Worm (Caenorhabditis elegans) whole organism, late embryonic: ENCODE data around the gene C54F6.20.

Source experiments
- F13H6.1 ChIP-seq: sonication (generic microtip); optimal IDR thresholded peaks from 2 replicates; lab custom pipeline; 2016; ENCODE audit warnings: missing genetic modification characterization, missing compliant biosample characterization
- K02D7.2 ChIP-seq: sonication (generic microtip); optimal IDR thresholded peaks from 2 replicates; lab custom pipeline; 2017; ENCODE audit warnings: mild to moderate bottlenecking, missing genetic modification characterization, missing compliant biosample characterization
- Y22D7AL.16 ChIP-seq: sonication (generic microtip); optimal IDR thresholded peaks from 2 replicates; lab custom pipeline; 2016; ENCODE audit warnings: missing genetic modification characterization, missing compliant biosample characterization
- ceh-18 ChIP-seq: sonication (generic microtip); optimal IDR thresholded peaks from 2 replicates; lab custom pipeline; 2016; ENCODE audit warnings: missing genetic modification characterization, missing compliant biosample characterization
- ceh-19 ChIP-seq: fragments of 200-800 bp; sonication (Bioruptor generic); optimal IDR thresholded peaks from 2 replicates; lab custom pipeline; 2018; ENCODE audit warnings: mild to moderate bottlenecking, missing genetic modification characterization, missing compliant biosample characterization
- ceh-2 ChIP-seq: sonication (generic microtip); optimal IDR thresholded peaks from 2 replicates; lab custom pipeline; 2016; ENCODE audit warnings: missing genotype, missing genetic modification characterization, missing compliant biosample characterization
- ceh-34 ChIP-seq: sonication (generic microtip); optimal IDR thresholded peaks from 2 replicates; lab custom pipeline; 2016; ENCODE audit warnings: mild to moderate bottlenecking, missing genetic modification characterization, missing compliant biosample characterization
- ceh-45 ChIP-seq: fragments of 200-800 bp; sonication (Bioruptor generic); IDR thresholded peaks from 2 replicates; pipeline ENCODE4 v1.3.6; 2022; ENCODE audit warnings: missing genetic modification reagents, missing genetic modification characterization, missing compliant biosample characterization
- ceh-48 ChIP-seq: sonication (generic microtip); optimal IDR thresholded peaks from 2 replicates; lab custom pipeline; 2016; ENCODE audit warnings: missing genetic modification characterization, inconsistent platforms, missing compliant biosample characterization
- ceh-9 ChIP-seq: sonication (generic microtip); optimal IDR thresholded peaks from 2 replicates; lab custom pipeline; 2016; ENCODE audit warnings: mild to moderate bottlenecking, missing genetic modification characterization, inconsistent platforms, missing compliant biosample characterization
- che-1 ChIP-seq: sonication (generic microtip); optimal IDR thresholded peaks from 2 replicates; lab custom pipeline; 2016; ENCODE audit warnings: mild to moderate bottlenecking, missing genetic modification characterization, missing compliant biosample characterization
- dmd-4 ChIP-seq: sonication (generic microtip); optimal IDR thresholded peaks from 2 replicates; lab custom pipeline; 2016; ENCODE audit warnings: borderline replicate concordance, missing genetic modification characterization, missing compliant biosample characterization
- dve-1 ChIP-seq: sonication (generic microtip); optimal IDR thresholded peaks from 2 replicates; lab custom pipeline; 2017; ENCODE audit warnings: antibody characterized with exemption, mild to moderate bottlenecking, missing genetic modification characterization, missing compliant biosample characterization
- elt-2 ChIP-seq: sonication (generic microtip); optimal IDR thresholded peaks from 2 replicates; lab custom pipeline; 2016; ENCODE audit warnings: missing genetic modification reagents, missing genetic modification characterization, missing compliant biosample characterization
- ets-4 ChIP-seq: sonication (generic microtip); optimal IDR thresholded peaks from 2 replicates; lab custom pipeline; 2016; ENCODE audit warnings: missing genetic modification characterization, missing compliant biosample characterization
- fkh-10 ChIP-seq: fragments of 150-350 bp; optimal IDR thresholded peaks from 2 replicates; lab custom pipeline; 2014; ENCODE audit warnings: missing biosample characterization, missing genetic modification reagents, missing genetic modification characterization
- fkh-6 ChIP-seq: sonication (generic microtip); optimal IDR thresholded peaks from 2 replicates; lab custom pipeline; 2016; ENCODE audit warnings: missing genetic modification characterization, missing compliant biosample characterization
- hlh-15 ChIP-seq: sonication (generic microtip); optimal IDR thresholded peaks from 2 replicates; lab custom pipeline; 2016; ENCODE audit warnings: missing genetic modification characterization, missing compliant biosample characterization
- hlh-8 ChIP-seq: sonication (generic microtip); optimal IDR thresholded peaks from 2 replicates; lab custom pipeline; 2016; ENCODE audit warnings: missing genotype, missing genetic modification characterization, missing compliant biosample characterization
- lim-6 ChIP-seq: sonication (generic microtip); optimal IDR thresholded peaks from 2 replicates; lab custom pipeline; 2016; ENCODE audit warnings: missing genetic modification characterization, missing compliant biosample characterization
- lin-11 ChIP-seq: fragments of 200-800 bp; sonication (Bioruptor generic); optimal IDR thresholded peaks from 2 replicates; lab custom pipeline; 2018; ENCODE audit warnings: mild to moderate bottlenecking, missing genetic modification characterization, missing compliant biosample characterization
- madf-2 ChIP-seq: sonication (generic microtip); optimal IDR thresholded peaks from 2 replicates; lab custom pipeline; 2017; ENCODE audit warnings: missing genetic modification characterization, missing compliant biosample characterization
- mec-3 ChIP-seq: sonication (generic microtip); optimal IDR thresholded peaks from 2 replicates; lab custom pipeline; 2016; ENCODE audit warnings: borderline replicate concordance, missing genetic modification characterization, missing compliant biosample characterization
- nfya-1 ChIP-seq: sonication (generic microtip); optimal IDR thresholded peaks from 2 replicates; lab custom pipeline; 2017; ENCODE audit warnings: missing genetic modification characterization, mild to moderate bottlenecking, missing compliant biosample characterization, antibody characterized with exemption, moderate library complexity
- nhr-11 ChIP-seq: fragments of 150-350 bp; optimal IDR thresholded peaks from 2 replicates; lab custom pipeline; 2014; ENCODE audit warnings: missing biosample characterization, missing genetic modification characterization
- odd-2 ChIP-seq: sonication (generic microtip); optimal IDR thresholded peaks from 2 replicates; lab custom pipeline; 2017; ENCODE audit warnings: antibody characterized with exemption, mild to moderate bottlenecking, missing genetic modification characterization, missing compliant biosample characterization
- pag-3 ChIP-seq: sonication (generic microtip); optimal IDR thresholded peaks from 2 replicates; lab custom pipeline; 2016; ENCODE audit warnings: missing compliant biosample characterization, missing genetic modification characterization, borderline replicate concordance
- pat-9 ChIP-seq: fragments of 200-800 bp; sonication (Bioruptor generic); optimal IDR thresholded peaks from 2 replicates; lab custom pipeline; 2018; ENCODE audit warnings: mild to moderate bottlenecking, missing genetic modification characterization, moderate library complexity, missing compliant biosample characterization
- pax-1 ChIP-seq: fragments of 150-350 bp; optimal IDR thresholded peaks from 2 replicates; lab custom pipeline; 2014; ENCODE audit warnings: missing biosample characterization, missing genetic modification characterization
- pha-2 ChIP-seq: sonication (generic microtip); optimal IDR thresholded peaks from 2 replicates; lab custom pipeline; 2017; ENCODE audit warnings: mild to moderate bottlenecking, missing genetic modification characterization, missing compliant biosample characterization
- pqm-1 ChIP-seq: sonication (generic microtip); optimal IDR thresholded peaks from 2 replicates; lab custom pipeline; 2016; ENCODE audit warnings: missing genetic modification characterization, missing compliant biosample characterization
- pros-1 ChIP-seq: fragments of 150-350 bp; optimal IDR thresholded peaks from 2 replicates; lab custom pipeline; 2014; ENCODE audit warnings: missing biosample characterization, missing genetic modification reagents, missing genetic modification characterization
- rnt-1 ChIP-seq: sonication (generic microtip); optimal IDR thresholded peaks from 2 replicates; lab custom pipeline; 2016; ENCODE audit warnings: missing genetic modification characterization, missing compliant biosample characterization
- sdc-2 ChIP-seq: sonication (generic microtip); optimal IDR thresholded peaks from 2 replicates; lab custom pipeline; 2016; ENCODE audit warnings: missing genotype, missing genetic modification characterization, missing compliant biosample characterization
- sox-2 ChIP-seq: fragments of 200-800 bp; sonication (Bioruptor generic); IDR thresholded peaks from 2 replicates; pipeline ENCODE4 v1.3.6; 2022; ENCODE audit warnings: missing genetic modification reagents, missing genetic modification characterization, missing compliant biosample characterization
- sox-4 ChIP-seq: sonication (generic microtip); optimal IDR thresholded peaks from 2 replicates; lab custom pipeline; 2017; ENCODE audit warnings: mild to moderate bottlenecking, missing genetic modification characterization, inconsistent platforms, missing compliant biosample characterization
- syd-9 ChIP-seq: sonication (generic microtip); optimal IDR thresholded peaks from 2 replicates; lab custom pipeline; 2016; ENCODE audit warnings: mild to moderate bottlenecking, missing genetic modification characterization, moderate library complexity, missing compliant biosample characterization
- tbx-2 ChIP-seq: sonication (generic microtip); optimal IDR thresholded peaks from 2 replicates; lab custom pipeline; 2016; ENCODE audit warnings: missing genetic modification characterization, missing compliant biosample characterization
- unc-3 ChIP-seq, 2 experiments: fragments of 200-800 bp in 1 of 2; sonication (Bioruptor generic) in 1 of 2; sonication (generic microtip) in 1 of 2; conservative IDR thresholded peaks in 1 of 2; optimal IDR thresholded peaks in 1 of 2; 2 replicates each; pipeline versions ENCODE4 v1.3.6 to Lab custom; 2016 to 2022; ENCODE audit warnings: missing compliant biosample characterization in 2 of 2, missing genetic modification characterization in 2 of 2, missing genetic modification reagents in 1 of 2
- unc-42 ChIP-seq: sonication (generic microtip); optimal IDR thresholded peaks from 2 replicates; lab custom pipeline; 2016; ENCODE audit warnings: missing genotype, missing genetic modification characterization, missing compliant biosample characterization
- unc-86 ChIP-seq: sonication (generic microtip); optimal IDR thresholded peaks from 2 replicates; lab custom pipeline; 2016; ENCODE audit warnings: missing genetic modification characterization, missing compliant biosample characterization

C54F6.20 gene

DNA sequence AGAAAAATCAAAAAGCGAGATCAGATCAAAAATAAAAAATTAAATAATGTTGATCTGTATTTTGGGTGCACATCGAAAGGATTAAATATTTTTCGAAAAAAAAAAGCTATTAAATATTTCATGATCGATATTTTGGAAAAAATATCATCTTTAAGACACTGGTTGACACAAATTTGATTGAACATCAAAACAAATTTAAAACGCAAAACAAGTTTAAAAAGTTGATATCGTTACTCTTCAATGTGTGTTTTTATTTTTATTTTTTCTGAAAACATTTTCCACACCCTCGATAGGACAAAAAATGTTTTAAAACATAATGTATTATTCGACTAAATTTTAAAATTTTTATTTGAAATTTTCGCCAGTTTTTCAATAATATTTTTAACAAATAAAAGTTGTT, 13.5 kb downstream of the C54F6.20 start, which contains the start of gene C54F6.12:
Gene C54F6.12 (minus strand): TSS at position 101 of the 400 bp plus-strand sequence.
- no peak for TF ChIP-seq lim-6 (tag; lab: Kevin White, UChicago)
- no peak for TF ChIP-seq lin-11
- TF ChIP-seq ets-4 (tag; lab: Kevin White, UChicago), result no peak
- TF ChIP-seq sox-2, result no peak
- TF ChIP-seq syd-9 (tag; lab: Kevin White, UChicago), result no peak
- TF ChIP-seq hlh-15 (tag; lab: Kevin White, UChicago), result no peak
- TF ChIP-seq pag-3, result no peak
- TF ChIP-seq Y22D7AL.16 (tag; lab: Kevin White, UChicago), result no peak
- no peak for TF ChIP-seq pax-1 (tag; lab: Kevin White, UChicago)
- TF ChIP-seq rnt-1, result no peak
- TF ChIP-seq unc-86 (tag; lab: Kevin White, UChicago), result no peak

ce11 chrV:7539015-7539414, 14.5 kb downstream of the C54F6.20 start, which contains the start of gene srh-268:
Gene srh-268, plus strand, starts transcription at chrV:7539315.
- TF ChIP-seq hlh-8 (tag; lab: Kevin White, UChicago), result no peak
- no peak for TF ChIP-seq F13H6.1
- no peak for TF ChIP-seq pax-1 (tag; lab: Kevin White, UChicago)
- no peak for TF ChIP-seq mec-3
- TF ChIP-seq fkh-6 (tag; lab: Kevin White, UChicago), result no peak
- TF ChIP-seq pag-3, result no peak
- TF ChIP-seq unc-42 (tag; lab: Kevin White, UChicago), result no peak
- TF ChIP-seq ceh-45 (GFP tag; lab: Robert Waterston, UW), result no peak
- TF ChIP-seq dve-1, result no peak
- TF ChIP-seq pqm-1 (tag; lab: Kevin White, UChicago), result no peak
- TF ChIP-seq pat-9 (tag; lab: Kevin White, UChicago), result no peak
- no peak for TF ChIP-seq madf-2 (tag; lab: Kevin White, UChicago)
- TF ChIP-seq K02D7.2 (tag; lab: Kevin White, UChicago), result no peak
- TF ChIP-seq dmd-4, result no peak
- no peak for TF ChIP-seq elt-2
- no peak for TF ChIP-seq fkh-10 (GFP tag; lab: Kevin White, UChicago)
- TF ChIP-seq nhr-11 (tag; lab: Kevin White, UChicago), result no peak

ce11 chrV:7543728-7544127, 19.2 kb downstream of the C54F6.20 start:
- TF ChIP-seq ceh-18, result no peak
- no peak for TF ChIP-seq syd-9 (tag; lab: Kevin White, UChicago)
- TF ChIP-seq sox-4 (tag; lab: Kevin White, UChicago), result no peak
- TF ChIP-seq pqm-1 (tag; lab: Kevin White, UChicago), result no peak
- no peak for TF ChIP-seq dmd-4
- TF ChIP-seq ceh-48 (tag; lab: Kevin White, UChicago), result no peak
- no peak for TF ChIP-seq nfya-1 (tag; lab: Kevin White, UChicago)
- TF ChIP-seq ceh-2 (tag; lab: Kevin White, UChicago), result no peak
- TF ChIP-seq fkh-6 (tag; lab: Kevin White, UChicago), result no peak
- TF ChIP-seq pha-2 (tag; lab: Kevin White, UChicago), result no peak
- TF ChIP-seq ceh-9 (tag; lab: Kevin White, UChicago), result no peak

DNA sequence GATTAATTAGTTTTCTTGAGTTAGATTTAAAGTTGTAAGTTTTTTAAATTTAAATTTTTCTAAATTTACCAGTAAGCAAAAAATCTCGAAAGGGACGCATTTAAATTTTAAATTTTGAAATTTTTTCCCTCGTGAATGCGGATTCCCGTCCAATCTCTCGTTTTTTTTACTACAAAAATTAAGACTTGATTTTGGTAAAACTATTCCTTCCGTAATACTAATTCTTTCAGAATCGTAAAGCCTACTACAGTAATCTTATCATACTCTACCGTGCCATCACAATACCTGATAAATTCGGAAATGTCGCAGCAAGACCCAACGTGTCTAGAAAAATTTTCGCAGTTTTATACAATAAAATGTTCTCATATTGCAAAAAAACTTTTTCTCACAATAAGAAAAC, 20.6 kb downstream of the C54F6.20 start, which contains the start of the genes C54F6.19 and nhx-3:
Gene C54F6.19 (plus strand): TSS at position 301 of the 400 bp plus-strand sequence.
Gene nhx-3 (minus strand): TSS at position 337 of the 400 bp plus-strand sequence.
- no peak for TF ChIP-seq unc-3 (GFP tag; conservative IDR thresholded peaks at IDR 0.05; lab: Robert Waterston, UW)
- no peak for TF ChIP-seq unc-3 (tag; optimal IDR thresholded peaks at IDR 0.05; lab: Kevin White, UChicago)
- TF ChIP-seq sdc-2 (tag; lab: Kevin White, UChicago), result no peak
- no peak for TF ChIP-seq ceh-45 (GFP tag; lab: Robert Waterston, UW)
- TF ChIP-seq odd-2 (tag; lab: Kevin White, UChicago), result no peak
- no peak for TF ChIP-seq hlh-15 (tag; lab: Kevin White, UChicago)
- TF ChIP-seq madf-2 (tag; lab: Kevin White, UChicago), result no peak
- no peak for TF ChIP-seq fkh-6 (tag; lab: Kevin White, UChicago)
- no peak for TF ChIP-seq dmd-4
- no peak for TF ChIP-seq ceh-19 (GFP tag; lab: Kevin White, UChicago)
- TF ChIP-seq ceh-34 (tag; lab: Kevin White, UChicago), result no peak
- TF ChIP-seq fkh-10 (GFP tag; lab: Kevin White, UChicago), result no peak
- no peak for TF ChIP-seq Y22D7AL.16 (tag; lab: Kevin White, UChicago)
- TF ChIP-seq pax-1 (tag; lab: Kevin White, UChicago), result no peak
- TF ChIP-seq nfya-1 (tag; lab: Kevin White, UChicago), result no peak
- TF ChIP-seq che-1 (tag; lab: Kevin White, UChicago), result no peak
- TF ChIP-seq pros-1 (tag; lab: Kevin White, UChicago), result no peak
- TF ChIP-seq tbx-2 (tag; lab: Kevin White, UChicago), result no peak
- TF ChIP-seq elt-2, result no peak
